Fruit fly (Drosophila melanogaster) whole organism, embryonic: ENCODE results near the gene Plzf.

Experiments used
- Antp ChIP-seq: fragments of 200-800 bp; sonication (Bioruptor generic); optimal IDR thresholded peaks from 3 replicates; lab custom pipeline; 2016; ENCODE audit warnings: missing biosample characterization, missing genetic modification characterization
- BEAF-32 ChIP-seq: fragments of 200-800 bp; sonication (Bioruptor generic); optimal IDR thresholded peaks from 3 replicates; lab custom pipeline; 2017; ENCODE audit warnings: missing biosample characterization, missing genetic modification characterization, mild to moderate bottlenecking, moderate library complexity, missing genetic modification reagents
- CG11504 ChIP-seq: fragments of 200-800 bp; sonication (Bioruptor generic); optimal IDR thresholded peaks from 3 replicates; lab custom pipeline; 2019; ENCODE audit warnings: missing biosample characterization, mild to moderate bottlenecking, missing genetic modification characterization, moderate library complexity
- CG11695 ChIP-seq: fragments of 200-800 bp; sonication (Bioruptor generic); IDR thresholded peaks from 3 replicates; pipeline ENCODE4 v1.3.6; 2022; ENCODE audit warnings: missing biosample characterization, missing genetic modification characterization
- CG14965 ChIP-seq: fragments of 200-800 bp; sonication (Bioruptor generic); optimal IDR thresholded peaks from 2 replicates; lab custom pipeline; 2016; ENCODE audit warnings: missing biosample characterization, missing genetic modification characterization, borderline replicate concordance
- CG15269 ChIP-seq: fragments of 200-800 bp; sonication (Bioruptor generic); optimal IDR thresholded peaks from 2 replicates; lab custom pipeline; 2018; ENCODE audit warnings: missing biosample characterization, mild to moderate bottlenecking, missing genetic modification characterization, moderate library complexity
- CG18011 ChIP-seq: fragments of 200-800 bp; sonication (Bioruptor generic); optimal IDR thresholded peaks from 2 replicates; lab custom pipeline; 2017; ENCODE audit warnings: missing biosample characterization, missing genetic modification characterization, mild to moderate bottlenecking, moderate library complexity, missing genotype
- CG1832 ChIP-seq: fragments of 200-800 bp; sonication (Bioruptor generic); optimal IDR thresholded peaks from 2 replicates; lab custom pipeline; 2017; ENCODE audit warnings: missing biosample characterization, mild to moderate bottlenecking, missing genetic modification characterization, inconsistent platforms
- CG2875 ChIP-seq: fragments of 200-800 bp; sonication (Bioruptor generic); optimal IDR thresholded peaks from 2 replicates; lab custom pipeline; 2017; ENCODE audit warnings: missing biosample characterization, mild to moderate bottlenecking, missing genetic modification characterization, missing genetic modification reagents
- CG31224 ChIP-seq: fragments of 200-800 bp; sonication (Bioruptor generic); IDR thresholded peaks from 2 replicates; pipeline ENCODE4 v1.3.6; 2022; ENCODE audit warnings: missing biosample characterization, missing genetic modification characterization
- CG32532 ChIP-seq: fragments of 200-800 bp; sonication (Bioruptor generic); IDR thresholded peaks from 2 replicates; pipeline ENCODE4 v1.3.6; 2022; ENCODE audit warnings: missing biosample characterization, missing genetic modification characterization
- CG4854 ChIP-seq: fragments of 200-800 bp; sonication (Bioruptor generic); optimal IDR thresholded peaks from 2 replicates; lab custom pipeline; 2016; ENCODE audit warnings: missing biosample characterization, missing genetic modification characterization, inconsistent platforms
- CG6254 ChIP-seq: fragments of 200-800 bp; sonication (Bioruptor generic); optimal IDR thresholded peaks from 3 replicates; lab custom pipeline; 2017; ENCODE audit warnings: mild to moderate bottlenecking, missing biosample characterization, missing genetic modification reagents, missing genetic modification characterization
- CG7357 ChIP-seq: fragments of 200-800 bp; sonication (Bioruptor generic); IDR thresholded peaks from 3 replicates; pipeline ENCODE4 v1.3.6; 2022; ENCODE audit warnings: missing biosample characterization, missing genetic modification characterization
- CG7987 ChIP-seq: fragments of 200-800 bp; sonication (Bioruptor generic); optimal IDR thresholded peaks from 2 replicates; lab custom pipeline; 2018; ENCODE audit warnings: missing biosample characterization, mild to moderate bottlenecking, missing genetic modification characterization, moderate library complexity
- CG9797 ChIP-seq: fragments of 200-800 bp; sonication (Bioruptor generic); optimal IDR thresholded peaks from 3 replicates; lab custom pipeline; 2018; ENCODE audit warnings: missing biosample characterization, mild to moderate bottlenecking, missing genetic modification characterization
- CoRest ChIP-seq: fragments of 200-800 bp; sonication (Bioruptor generic); optimal IDR thresholded peaks from 3 replicates; lab custom pipeline; 2018; ENCODE audit warnings: missing biosample characterization, mild to moderate bottlenecking, missing genetic modification characterization, moderate library complexity
- Eip74EF ChIP-seq, 2 experiments: fragments of 200-800 bp in 1 of 2; fragments of >200 bp in 1 of 2; sonication (Bioruptor generic) in 1 of 2; optimal IDR thresholded peaks; 2 replicates each; lab custom pipeline; 2017 to 2019; ENCODE audit warnings: missing biosample characterization in 2 of 2, missing genetic modification characterization in 2 of 2, mild to moderate bottlenecking in 1 of 2, moderate library complexity in 1 of 2
- Fer3 ChIP-seq: fragments of 200-800 bp; sonication (Bioruptor generic); optimal IDR thresholded peaks from 2 replicates; lab custom pipeline; 2018; ENCODE audit warnings: missing biosample characterization, mild to moderate bottlenecking, missing genetic modification characterization, moderate library complexity
- Gsc ChIP-seq: fragments of 200-800 bp; sonication (Bioruptor generic); IDR thresholded peaks from 2 replicates; pipeline ENCODE4 v1.3.6; 2022; ENCODE audit warnings: missing biosample characterization, missing genetic modification characterization
- HLHmδ ChIP-seq: fragments of 200-800 bp; sonication (Bioruptor generic); optimal IDR thresholded peaks from 2 replicates; lab custom pipeline; 2018; ENCODE audit warnings: missing biosample characterization, mild to moderate bottlenecking, missing genetic modification characterization, moderate library complexity
- Lhr ChIP-seq: fragments of 200-800 bp; sonication (Bioruptor generic); optimal IDR thresholded peaks from 3 replicates; lab custom pipeline; 2017; ENCODE audit warnings: mild to moderate bottlenecking, missing biosample characterization, missing genetic modification reagents, missing genetic modification characterization
- MTF-1 ChIP-seq: fragments of 200-800 bp; sonication (Bioruptor generic); optimal IDR thresholded peaks from 2 replicates; lab custom pipeline; 2018; ENCODE audit warnings: missing biosample characterization, mild to moderate bottlenecking, missing genetic modification characterization, borderline replicate concordance
- Rx ChIP-seq: fragments of 200-800 bp; sonication (Bioruptor generic); IDR thresholded peaks from 2 replicates; pipeline ENCODE4 v1.3.6; 2022; ENCODE audit warnings: missing biosample characterization, missing genetic modification characterization
- Scr ChIP-seq: fragments of 200-800 bp; sonication (Bioruptor generic); IDR thresholded peaks from 2 replicates; pipeline ENCODE4 v1.3.6; 2022; ENCODE audit warnings: missing biosample characterization, missing genetic modification characterization; ENCODE audit not compliant: partially characterized antibody
- Sry-β ChIP-seq: fragments of 200-800 bp; sonication (Bioruptor generic); optimal IDR thresholded peaks from 2 replicates; lab custom pipeline; 2018; ENCODE audit warnings: missing biosample characterization, mild to moderate bottlenecking, missing genetic modification characterization, moderate library complexity
- Taf1 ChIP-seq: fragments of 200-800 bp; sonication (Bioruptor generic); IDR thresholded peaks from 2 replicates; pipeline ENCODE4 v1.3.6; 2022; ENCODE audit warnings: missing biosample characterization, missing genetic modification characterization
- YL-1 ChIP-seq: fragments of 200-800 bp; sonication (Bioruptor generic); optimal IDR thresholded peaks from 3 replicates; lab custom pipeline; 2017; ENCODE audit warnings: missing biosample characterization, mild to moderate bottlenecking, missing genetic modification characterization
- bcd ChIP-seq: fragments of 200-800 bp; sonication (Bioruptor generic); optimal IDR thresholded peaks from 2 replicates; lab custom pipeline; 2017; ENCODE audit warnings: missing biosample characterization, mild to moderate bottlenecking, missing genetic modification characterization
- cato ChIP-seq: fragments of 200-800 bp; sonication (Bioruptor generic); optimal IDR thresholded peaks from 2 replicates; lab custom pipeline; 2016; ENCODE audit warnings: missing biosample characterization, missing genetic modification characterization, borderline replicate concordance
- chinmo ChIP-seq: fragments of 200-800 bp; sonication (Bioruptor generic); IDR thresholded peaks from 4 replicates; pipeline ENCODE4 v1.3.6; 2022; ENCODE audit warnings: missing biosample characterization, missing genetic modification characterization; ENCODE audit not compliant: partially characterized antibody
- crp ChIP-seq, 2 experiments: fragments of 200-800 bp; sonication (Bioruptor generic); optimal IDR thresholded peaks; 2 replicates in 1 of 2; 3 replicates in 1 of 2; lab custom pipeline; 2017; ENCODE audit warnings: missing biosample characterization in 2 of 2, missing genetic modification characterization in 2 of 2, mild to moderate bottlenecking in 1 of 2, moderate library complexity in 1 of 2
- dpn ChIP-seq, 2 experiments: fragments of 200-800 bp; sonication (Bioruptor generic); optimal IDR thresholded peaks; 3 replicates each; lab custom pipeline; 2016; ENCODE audit warnings: missing biosample characterization in 2 of 2, missing genetic modification characterization in 2 of 2
- gcm2 ChIP-seq: fragments of 200-800 bp; sonication (Bioruptor generic); optimal IDR thresholded peaks from 2 replicates; lab custom pipeline; 2016; ENCODE audit warnings: missing biosample characterization, missing genetic modification characterization
- inv ChIP-seq: fragments of 200-800 bp; sonication (Bioruptor generic); IDR thresholded peaks from 2 replicates; pipeline ENCODE4 v1.3.6; 2022; ENCODE audit warnings: missing biosample characterization, missing genetic modification characterization; ENCODE audit not compliant: partially characterized antibody
- klu ChIP-seq: fragments of 200-800 bp; sonication (Bioruptor generic); IDR thresholded peaks from 2 replicates; pipeline ENCODE4 v1.3.6; 2022; ENCODE audit warnings: missing biosample characterization, missing genetic modification characterization
- lbe ChIP-seq: fragments of 200-800 bp; sonication (Bioruptor generic); optimal IDR thresholded peaks from 2 replicates; lab custom pipeline; 2016; ENCODE audit warnings: missing biosample characterization, mild to moderate bottlenecking, missing genetic modification characterization
- maf-S ChIP-seq: fragments of 200-800 bp; sonication (Bioruptor generic); optimal IDR thresholded peaks from 2 replicates; lab custom pipeline; 2016; ENCODE audit warnings: missing biosample characterization, missing genetic modification characterization
- odd ChIP-seq: fragments of 200-800 bp; sonication (Bioruptor generic); optimal IDR thresholded peaks from 2 replicates; lab custom pipeline; 2017; ENCODE audit warnings: missing biosample characterization, mild to moderate bottlenecking, missing genetic modification characterization
- salm ChIP-seq: fragments of 200-800 bp; sonication (Bioruptor generic); optimal IDR thresholded peaks from 2 replicates; lab custom pipeline; 2018; ENCODE audit warnings: missing biosample characterization, mild to moderate bottlenecking, missing genetic modification characterization
- schlank ChIP-seq: fragments of 200-800 bp; sonication (Bioruptor generic); optimal IDR thresholded peaks from 2 replicates; lab custom pipeline; 2018; ENCODE audit warnings: missing biosample characterization, mild to moderate bottlenecking, missing genetic modification characterization
- sd ChIP-seq: fragments of 200-800 bp; sonication (Bioruptor generic); optimal IDR thresholded peaks from 3 replicates; lab custom pipeline; 2018; ENCODE audit warnings: missing biosample characterization, mild to moderate bottlenecking, missing genetic modification characterization, moderate library complexity
- slbo ChIP-seq: fragments of 200-800 bp; sonication (Bioruptor generic); IDR thresholded peaks from 2 replicates; pipeline ENCODE4 v1.3.6; 2022; ENCODE audit warnings: missing biosample characterization, missing genetic modification characterization
- wek ChIP-seq: fragments of 200-800 bp; sonication (Bioruptor generic); optimal IDR thresholded peaks from 3 replicates; lab custom pipeline; 2018; ENCODE audit warnings: missing biosample characterization, mild to moderate bottlenecking, missing genetic modification characterization, moderate library complexity
- yki ChIP-seq: fragments of >200 bp; optimal IDR thresholded peaks from 3 replicates; lab custom pipeline; 2018
- zen ChIP-seq: fragments of 200-800 bp; sonication (Bioruptor generic); optimal IDR thresholded peaks from 3 replicates; lab custom pipeline; 2018; ENCODE audit warnings: missing biosample characterization, mild to moderate bottlenecking, missing genetic modification characterization, moderate library complexity
- zfh2 ChIP-seq: fragments of 200-800 bp; sonication (Bioruptor generic); optimal IDR thresholded peaks from 2 replicates; lab custom pipeline; 2016; ENCODE audit warnings: missing biosample characterization, missing genetic modification characterization

Gene Plzf

dm6 chr2L:12004211-12004979 is 44.3 kb downstream of the Plzf start (continued):
- peak in 1 of 2 experiments; percentile 6 for TF ChIP-seq crp (GFP tag; optimal IDR thresholded peaks at IDR 0.05; lab: Kevin White, UChicago)
- no peak for TF ChIP-seq CG31224
- no peak for TF ChIP-seq Rx (GFP tag; lab: Robert Waterston, UW)
- no peak for TF ChIP-seq CG1832 (GFP tag; lab: Kevin White, UChicago)
- peak; percentile 86 for TF ChIP-seq CG2875 (GFP tag; lab: Kevin White, UChicago)
- TF ChIP-seq odd (GFP tag; lab: Kevin White, UChicago), result peak; percentile 89
- TF ChIP-seq MTF-1 (GFP tag; lab: Kevin White, UChicago), result peak; percentile 75
- TF ChIP-seq Lhr (GFP tag; lab: Kevin White, UChicago), result no peak
- TF ChIP-seq Taf1 (GFP tag; lab: Robert Waterston, UW), result no peak
- peak; percentile 20 for TF ChIP-seq CG18011 (GFP tag; lab: Kevin White, UChicago)
- TF ChIP-seq Gsc (GFP tag; lab: Robert Waterston, UW), result no peak
- no peak for TF ChIP-seq klu (GFP tag; lab: Robert Waterston, UW)
- TF ChIP-seq CG6254 (GFP tag; lab: Kevin White, UChicago), result peak; percentile 58
- peak; percentile 33 for TF ChIP-seq Antp
- TF ChIP-seq cato (GFP tag; lab: Kevin White, UChicago), result peak; percentile 63
- TF ChIP-seq Fer3 (tag; lab: Kevin White, UChicago), result peak; percentile 20
- no peak for TF ChIP-seq yki (lab: Kevin White, UChicago)
- TF ChIP-seq bcd (GFP tag; lab: Kevin White, UChicago), result peak; percentile 36
- TF ChIP-seq maf-S (GFP tag; lab: Kevin White, UChicago), result peak; percentile 25
- 0 out of 3 replicates have a peak, but pooled peaks have one; percentile 7 for TF ChIP-seq CG7357 (GFP tag; lab: Robert Waterston, UW)
- TF ChIP-seq CG11504 (tag; lab: Kevin White, UChicago), result peak; percentile 72
- TF ChIP-seq CG4854 (GFP tag; lab: Kevin White, UChicago), result peak; percentile 45
- no peak for TF ChIP-seq CG9797 (GFP tag; lab: Kevin White, UChicago)
- peak; percentile 73 for TF ChIP-seq CG15269 (tag; lab: Kevin White, UChicago)
- peak; percentile 88 for TF ChIP-seq wek (GFP tag; lab: Kevin White, UChicago)
- no peak for TF ChIP-seq chinmo
- peak; percentile 50 for TF ChIP-seq CoRest (tag; lab: Kevin White, UChicago)
- TF ChIP-seq slbo (GFP tag; lab: Robert Waterston, UW), result no peak
- TF ChIP-seq inv (GFP tag; lab: Robert Waterston, UW), result no peak
- peak; percentile 42 for TF ChIP-seq Sry-β (GFP tag; lab: Kevin White, UChicago)
- peak; percentile 80 for TF ChIP-seq HLHmδ (GFP tag; lab: Kevin White, UChicago)
- peak; percentile 5 for TF ChIP-seq gcm2 (GFP tag; lab: Kevin White, UChicago)
- TF ChIP-seq YL-1 (GFP tag; lab: Kevin White, UChicago), result peak; percentile 61
- no peak for TF ChIP-seq CG32532 (GFP tag; lab: Robert Waterston, UW)
- TF ChIP-seq Eip74EF (GFP tag; optimal IDR thresholded peaks at IDR 0.05; lab: Kevin White, UChicago), result peak in 1 of 2 experiments; percentile 38
- TF ChIP-seq dpn (GFP tag; optimal IDR thresholded peaks at IDR 0.05; lab: Kevin White, UChicago), result peak; percentile 33 to 50
- TF ChIP-seq CG7987 (GFP tag; lab: Kevin White, UChicago), result peak; percentile 62
- TF ChIP-seq CG14965 (GFP tag; lab: Kevin White, UChicago), result peak; percentile 9
- no peak for TF ChIP-seq Scr
- TF ChIP-seq schlank (tag; lab: Kevin White, UChicago), result peak; percentile 66
- peak; percentile 100 for TF ChIP-seq sd
- no peak for TF ChIP-seq zen
- peak; percentile 77 for TF ChIP-seq salm (tag; lab: Kevin White, UChicago)
- TF ChIP-seq CG11695 (GFP tag; lab: Robert Waterston, UW), result no peak
- no peak for TF ChIP-seq zfh2 (GFP tag; lab: Kevin White, UChicago)
- TF ChIP-seq lbe (GFP tag; lab: Kevin White, UChicago), result no peak
- TF ChIP-seq BEAF-32, result peak; percentile 58
